Worm (Caenorhabditis elegans): ENCODE measurements around the gene C34C12.12.

- TF ChIP-seq gei-17 (GFP tag; optimal IDR thresholded peaks at IDR 0.05), result no peak
- TF ChIP-seq die-1 (tag; optimal IDR thresholded peaks at IDR 0.05), result no peak
- no peak for TF ChIP-seq let-526 (GFP tag; IDR thresholded peaks at IDR 0.05)
- no peak for TF ChIP-seq lin-54 (GFP tag; optimal IDR thresholded peaks at IDR 0.05)
- TF ChIP-seq pha-4 (tag; optimal IDR thresholded peaks at IDR 0.05), result no peak
- TF ChIP-seq nhr-179 (tag; optimal IDR thresholded peaks at IDR 0.05), result no peak
- TF ChIP-seq B0019.2 (GFP tag; conservative IDR thresholded peaks at IDR 0.05), result no peak
- TF ChIP-seq ets-4 (GFP tag; optimal IDR thresholded peaks at IDR 0.05), result no peak
- TF ChIP-seq efl-1 (GFP tag; optimal IDR thresholded peaks at IDR 0.05), result no peak
- TF ChIP-seq F57A8.1 (GFP tag; optimal IDR thresholded peaks at IDR 0.05), result no peak
Observed at ce11 chrIII:3429761-3430160, 23.2 kb upstream of the C34C12.12 start.
